Fruit fly (Drosophila melanogaster) whole organism, embryonic: ENCODE measurements around the gene Cow.

ENCODE experiments used
- Adf1 ChIP-seq: fragments of 200-800 bp; sonication (Bioruptor generic); IDR thresholded peaks from 2 replicates; pipeline ENCODE4 v1.3.6; 2022; ENCODE audit warnings: missing biosample characterization, missing genetic modification characterization
- B-H1 ChIP-seq: fragments of 200-800 bp; sonication (Bioruptor generic); IDR thresholded peaks from 3 replicates; pipeline ENCODE4 v1.3.6; 2022; ENCODE audit warnings: missing biosample characterization, missing genetic modification characterization
- CG1024 ChIP-seq: fragments of 200-800 bp; sonication (Bioruptor generic); IDR thresholded peaks from 2 replicates; pipeline ENCODE4 v1.3.6; 2022; ENCODE audit warnings: missing biosample characterization, missing genetic modification characterization
- CG10267 ChIP-seq: fragments of 200-800 bp; sonication (Bioruptor generic); optimal IDR thresholded peaks from 2 replicates; lab custom pipeline; 2018; ENCODE audit warnings: missing biosample characterization, mild to moderate bottlenecking, missing genetic modification characterization, moderate library complexity
- CG10959 ChIP-seq: fragments of 200-800 bp; sonication (Bioruptor generic); IDR thresholded peaks from 2 replicates; pipeline ENCODE4 v1.3.6; 2022; ENCODE audit warnings: missing biosample characterization, missing genetic modification characterization
- CG10979 ChIP-seq: fragments of 200-800 bp; sonication (Bioruptor generic); optimal IDR thresholded peaks from 2 replicates; lab custom pipeline; 2018; ENCODE audit warnings: missing biosample characterization, mild to moderate bottlenecking, missing genetic modification characterization, moderate library complexity
- CG11247 ChIP-seq: fragments of 200-800 bp; sonication (Bioruptor generic); IDR thresholded peaks from 2 replicates; pipeline ENCODE4 v1.3.6; 2022; ENCODE audit warnings: missing biosample characterization, missing genetic modification characterization
- CG11560 ChIP-seq: fragments of 200-800 bp; sonication (Bioruptor generic); IDR thresholded peaks from 3 replicates; pipeline ENCODE4 v1.3.6; 2022; ENCODE audit warnings: missing biosample characterization, missing genetic modification characterization
- CG2120 ChIP-seq: fragments of 200-800 bp; sonication (Bioruptor generic); optimal IDR thresholded peaks from 3 replicates; lab custom pipeline; 2016; ENCODE audit warnings: missing biosample characterization, missing genetic modification characterization
- CG2875 ChIP-seq: fragments of 200-800 bp; sonication (Bioruptor generic); optimal IDR thresholded peaks from 2 replicates; lab custom pipeline; 2017; ENCODE audit warnings: missing biosample characterization, mild to moderate bottlenecking, missing genetic modification characterization, missing genetic modification reagents
- CG2889 ChIP-seq: fragments of 200-800 bp; sonication (Bioruptor generic); IDR thresholded peaks from 3 replicates; pipeline ENCODE4 v1.3.6; 2022; ENCODE audit warnings: missing biosample characterization, missing genetic modification characterization
- CG31224 ChIP-seq: fragments of 200-800 bp; sonication (Bioruptor generic); IDR thresholded peaks from 2 replicates; pipeline ENCODE4 v1.3.6; 2022; ENCODE audit warnings: missing biosample characterization, missing genetic modification characterization
- CG32532 ChIP-seq: fragments of 200-800 bp; sonication (Bioruptor generic); IDR thresholded peaks from 2 replicates; pipeline ENCODE4 v1.3.6; 2022; ENCODE audit warnings: missing biosample characterization, missing genetic modification characterization
- CG3726 ChIP-seq: fragments of 200-800 bp; sonication (Bioruptor generic); IDR thresholded peaks from 3 replicates; pipeline ENCODE4, ENCODE4 v1.3.6; 2022; ENCODE audit warnings: missing biosample characterization, missing genetic modification characterization
- CG3847 ChIP-seq: fragments of 200-800 bp; sonication (Bioruptor generic); IDR thresholded peaks from 2 replicates; pipeline ENCODE4 v1.3.6; 2022; ENCODE audit warnings: missing biosample characterization, missing genetic modification characterization
- CG5953 ChIP-seq: fragments of 200-800 bp; sonication (Bioruptor generic); IDR thresholded peaks from 2 replicates; pipeline ENCODE4 v1.3.6; 2022; ENCODE audit warnings: missing biosample characterization, missing genetic modification characterization
- CG7786 ChIP-seq: fragments of 200-800 bp; sonication (Bioruptor generic); optimal IDR thresholded peaks from 2 replicates; lab custom pipeline; 2016; ENCODE audit warnings: missing biosample characterization, missing genetic modification characterization
- CG7839 ChIP-seq: fragments of 200-800 bp; sonication (Bioruptor generic); optimal IDR thresholded peaks from 3 replicates; lab custom pipeline; 2018; ENCODE audit warnings: missing biosample characterization, mild to moderate bottlenecking, missing genetic modification characterization, moderate library complexity
- CG7928 ChIP-seq: fragments of 200-800 bp; sonication (Bioruptor generic); optimal IDR thresholded peaks from 2 replicates; lab custom pipeline; 2017; ENCODE audit warnings: missing biosample characterization, mild to moderate bottlenecking, missing genetic modification characterization
- CG8388 ChIP-seq: fragments of 200-800 bp; sonication (Bioruptor generic); optimal IDR thresholded peaks from 2 replicates; lab custom pipeline; 2019; ENCODE audit warnings: missing biosample characterization, mild to moderate bottlenecking, missing genetic modification characterization, moderate library complexity
- CG9817 ChIP-seq: fragments of 200-800 bp; sonication (Bioruptor generic); optimal IDR thresholded peaks from 2 replicates; lab custom pipeline; 2018; ENCODE audit warnings: missing biosample characterization, mild to moderate bottlenecking, missing genetic modification characterization, moderate library complexity
- CHES-1-like ChIP-seq: fragments of 200-800 bp; sonication (Bioruptor generic); optimal IDR thresholded peaks from 2 replicates; lab custom pipeline; 2016; ENCODE audit warnings: missing biosample characterization, missing genetic modification characterization
- D19B ChIP-seq: fragments of 200-800 bp; sonication (Bioruptor generic); optimal IDR thresholded peaks from 2 replicates; lab custom pipeline; 2017; ENCODE audit warnings: missing biosample characterization, mild to moderate bottlenecking, missing genetic modification characterization
- Ets65A ChIP-seq: fragments of 200-800 bp; sonication (Bioruptor generic); peaks from one replicate; lab custom pipeline; 2016; ENCODE audit warnings: missing biosample characterization, missing genetic modification characterization
- HLH3B ChIP-seq: fragments of 200-800 bp; sonication (Bioruptor generic); IDR thresholded peaks from 2 replicates; pipeline ENCODE4 v1.3.6; 2022; ENCODE audit warnings: missing biosample characterization, missing genetic modification characterization
- Hsf ChIP-seq: fragments of 200-800 bp; sonication (Bioruptor generic); optimal IDR thresholded peaks from 3 replicates; lab custom pipeline; 2016; ENCODE audit warnings: missing biosample characterization, missing genetic modification characterization
- Kr ChIP-seq: fragments of 200-800 bp; sonication (Bioruptor generic); optimal IDR thresholded peaks from 2 replicates; lab custom pipeline; 2017; ENCODE audit warnings: missing biosample characterization, mild to moderate bottlenecking, missing genetic modification characterization
- Med ChIP-seq: fragments of 200-800 bp; sonication (Bioruptor generic); peaks from one replicate; lab custom pipeline; 2016; ENCODE audit warnings: missing biosample characterization, missing genetic modification characterization, mild to moderate bottlenecking, inconsistent platforms, moderate library complexity
- NfI ChIP-seq: fragments of 200-800 bp; sonication (Bioruptor generic); optimal IDR thresholded peaks from 3 replicates; lab custom pipeline; 2018; ENCODE audit warnings: missing biosample characterization, mild to moderate bottlenecking, missing genetic modification characterization, moderate library complexity
- Ravus ChIP-seq: fragments of 200-800 bp; sonication (Bioruptor generic); IDR thresholded peaks from 2 replicates; pipeline ENCODE4 v1.3.6; 2022; ENCODE audit warnings: missing biosample characterization, missing genetic modification characterization
- Spps ChIP-seq: fragments of 200-800 bp; sonication (Bioruptor generic); optimal IDR thresholded peaks from 2 replicates; lab custom pipeline; 2018; ENCODE audit warnings: missing biosample characterization, mild to moderate bottlenecking, missing genetic modification characterization
- Xbp1 ChIP-seq: fragments of 200-800 bp; sonication (Bioruptor generic); optimal IDR thresholded peaks from 3 replicates; lab custom pipeline; 2016; ENCODE audit warnings: missing biosample characterization, mild to moderate bottlenecking, missing genetic modification characterization
- br ChIP-seq: fragments of >200 bp; optimal IDR thresholded peaks from 2 replicates; lab custom pipeline; 2017
- caup ChIP-seq: fragments of 200-800 bp; sonication (Bioruptor generic); optimal IDR thresholded peaks from 3 replicates; lab custom pipeline; 2017; ENCODE audit warnings: missing biosample characterization, mild to moderate bottlenecking, missing genetic modification characterization, moderate library complexity; ENCODE audit not compliant: severe bottlenecking
- chm ChIP-seq: fragments of 200-800 bp; sonication (Bioruptor generic); IDR thresholded peaks from 2 replicates; pipeline ENCODE4 v1.3.6; 2022; ENCODE audit warnings: missing biosample characterization, missing genetic modification characterization
- corto ChIP-seq: fragments of 200-800 bp; sonication (Bioruptor generic); optimal IDR thresholded peaks from 2 replicates; lab custom pipeline; 2016; ENCODE audit warnings: missing biosample characterization, mild to moderate bottlenecking, missing genetic modification characterization, moderate library complexity
- fru ChIP-seq: fragments of >200 bp; optimal IDR thresholded peaks from 2 replicates; lab custom pipeline; 2017
- gfzf ChIP-seq: fragments of 200-800 bp; sonication (Bioruptor generic); optimal IDR thresholded peaks from 2 replicates; lab custom pipeline; 2016; ENCODE audit warnings: missing biosample characterization, mild to moderate bottlenecking, missing genetic modification characterization, moderate library complexity
- knrl ChIP-seq: fragments of 200-800 bp; sonication (Bioruptor generic); IDR thresholded peaks from 3 replicates; pipeline ENCODE4 v1.3.6; 2022; ENCODE audit warnings: missing biosample characterization, missing genetic modification characterization; ENCODE audit not compliant: partially characterized antibody
- lbe ChIP-seq: fragments of 200-800 bp; sonication (Bioruptor generic); optimal IDR thresholded peaks from 2 replicates; lab custom pipeline; 2016; ENCODE audit warnings: missing biosample characterization, mild to moderate bottlenecking, missing genetic modification characterization
- mam ChIP-seq: fragments of 200-800 bp; sonication (Bioruptor generic); optimal IDR thresholded peaks from 3 replicates; lab custom pipeline; 2016; ENCODE audit warnings: missing biosample characterization, missing genetic modification characterization
- mirr ChIP-seq: fragments of 200-800 bp; sonication (Bioruptor generic); optimal IDR thresholded peaks from 3 replicates; lab custom pipeline; 2018; ENCODE audit warnings: missing biosample characterization, mild to moderate bottlenecking, missing genetic modification characterization
- nerfin-1 ChIP-seq: fragments of 200-800 bp; sonication (Bioruptor generic); optimal IDR thresholded peaks from 3 replicates; lab custom pipeline; 2019; ENCODE audit warnings: missing biosample characterization, mild to moderate bottlenecking, missing genetic modification characterization, moderate library complexity
- nom ChIP-seq: fragments of 200-800 bp; sonication (Bioruptor generic); optimal IDR thresholded peaks from 2 replicates; lab custom pipeline; 2017; ENCODE audit warnings: missing biosample characterization, missing genetic modification characterization, mild to moderate bottlenecking, moderate library complexity, missing genetic modification reagents
- seq ChIP-seq: fragments of 200-800 bp; sonication (Bioruptor generic); IDR thresholded peaks from 2 replicates; pipeline ENCODE4 v1.3.6; 2022; ENCODE audit warnings: missing biosample characterization, missing genetic modification characterization
- sisA ChIP-seq: fragments of 200-800 bp; sonication (Bioruptor generic); IDR thresholded peaks from 2 replicates; pipeline ENCODE4 v1.3.6; 2022; ENCODE audit warnings: missing biosample characterization, missing genetic modification characterization
- ssp ChIP-seq: fragments of 200-800 bp; sonication (Bioruptor generic); IDR thresholded peaks from 2 replicates; pipeline ENCODE4 v1.3.6; 2022; ENCODE audit warnings: missing biosample characterization, missing genetic modification characterization
- tio ChIP-seq: fragments of 200-800 bp; sonication (Bioruptor generic); optimal IDR thresholded peaks from 2 replicates; lab custom pipeline; 2017; ENCODE audit warnings: missing biosample characterization, missing genetic modification characterization, inconsistent platforms
- tll ChIP-seq, 2 experiments: fragments of 200-800 bp in 1 of 2; fragments of >200 bp in 1 of 2; sonication (Bioruptor generic) in 1 of 2; optimal IDR thresholded peaks; 2 replicates each; lab custom pipeline; 2017 to 2019; ENCODE audit warnings: missing biosample characterization in 2 of 2, missing genetic modification characterization in 2 of 2, mild to moderate bottlenecking in 1 of 2, moderate library complexity in 1 of 2
- usp ChIP-seq: fragments of >200 bp; optimal IDR thresholded peaks from 2 replicates; lab custom pipeline; 2017; ENCODE audit warnings: missing biosample characterization, missing genetic modification characterization
- zf30C ChIP-seq: fragments of 200-800 bp; sonication (Bioruptor generic); optimal IDR thresholded peaks from 3 replicates; lab custom pipeline; 2018; ENCODE audit warnings: missing biosample characterization, mild to moderate bottlenecking, missing genetic modification characterization

Cow gene

dm6 chr3R:23156865-23157515 lies 44.5 kb upstream of the Cow start (continued):
- TF ChIP-seq CG2120 (GFP tag; lab: Kevin White, UChicago) = no peak
- peak; percentile 14 for TF ChIP-seq CG7839 (tag; lab: Kevin White, UChicago)
- TF ChIP-seq CG3847 = no peak
- TF ChIP-seq CG10267 (tag; lab: Kevin White, UChicago) = no peak
- TF ChIP-seq CG10979 (tag; lab: Kevin White, UChicago) = peak; percentile 25
- no peak for TF ChIP-seq fru (lab: Kevin White, UChicago)
- TF ChIP-seq CG11560 = no peak
- TF ChIP-seq Adf1 (GFP tag; lab: Robert Waterston, UW) = peak; percentile 38; the same call in 1 of the 2 replicates
- no peak for TF ChIP-seq zf30C
- TF ChIP-seq mam = no peak
- no peak for TF ChIP-seq B-H1 (GFP tag; lab: Robert Waterston, UW)
- no peak for TF ChIP-seq gfzf (GFP tag; lab: Kevin White, UChicago)
- 0 out of 2 replicates have a peak, but pooled peaks have one; percentile 19 for TF ChIP-seq CG5953 (GFP tag; lab: Robert Waterston, UW)
- no peak for TF ChIP-seq Xbp1 (GFP tag; lab: Kevin White, UChicago)
- TF ChIP-seq CG2875 (GFP tag; lab: Kevin White, UChicago) = peak; percentile 4
- no peak for TF ChIP-seq CG2889
- peak; percentile 17; the same call in 1 of the 2 replicates for TF ChIP-seq CG10959
- no peak for TF ChIP-seq knrl
- peak; percentile 54 for TF ChIP-seq Med
- peak; percentile 36 for TF ChIP-seq caup (GFP tag; lab: Kevin White, UChicago)
- TF ChIP-seq D19B (GFP tag; lab: Kevin White, UChicago) = no peak
- TF ChIP-seq nerfin-1 = peak; percentile 77
- no peak for TF ChIP-seq usp (GFP tag; lab: Kevin White, UChicago)
- TF ChIP-seq seq (GFP tag; lab: Robert Waterston, UW) = 0 out of 2 replicates have a peak, but pooled peaks have one; percentile 44
- TF ChIP-seq CG9817 (tag; lab: Kevin White, UChicago) = no peak
- no peak for TF ChIP-seq Spps (tag; lab: Kevin White, UChicago)
- TF ChIP-seq CG3726 = no peak
- peak in 1 of 2 experiments; percentile 71 for TF ChIP-seq tll (GFP tag; optimal IDR thresholded peaks at IDR 0.05; lab: Kevin White, UChicago)
- no peak for TF ChIP-seq Kr (GFP tag; lab: Kevin White, UChicago)
- no peak for TF ChIP-seq CG32532 (GFP tag; lab: Robert Waterston, UW)
- no peak for TF ChIP-seq CG11247 (GFP tag; lab: Robert Waterston, UW)
- TF ChIP-seq Ets65A = no peak
- TF ChIP-seq nom = peak; percentile 77
- TF ChIP-seq chm (GFP tag; lab: Robert Waterston, UW) = peak; percentile 44; the same call in 1 of the 2 replicates
- TF ChIP-seq NfI (GFP tag; lab: Kevin White, UChicago) = no peak
- TF ChIP-seq Ravus (GFP tag; lab: Robert Waterston, UW) = no peak
- peak; percentile 2 for TF ChIP-seq lbe (GFP tag; lab: Kevin White, UChicago)
- TF ChIP-seq corto (GFP tag; lab: Kevin White, UChicago) = no peak
- no peak for TF ChIP-seq CHES-1-like (GFP tag; lab: Kevin White, UChicago)
- no peak for TF ChIP-seq CG1024 (GFP tag; lab: Robert Waterston, UW)
- TF ChIP-seq HLH3B (GFP tag; lab: Robert Waterston, UW) = no peak
- TF ChIP-seq mirr (GFP tag; lab: Kevin White, UChicago) = peak; percentile 69
- no peak for TF ChIP-seq tio (GFP tag; lab: Kevin White, UChicago)
- TF ChIP-seq ssp = no peak
- TF ChIP-seq CG7928 (GFP tag; lab: Kevin White, UChicago) = no peak
- no peak for TF ChIP-seq br (lab: Kevin White, UChicago)
- no peak for TF ChIP-seq CG31224
- no peak for TF ChIP-seq CG8388
- no peak for TF ChIP-seq CG7786 (GFP tag; lab: Kevin White, UChicago)
- TF ChIP-seq sisA (GFP tag; lab: Robert Waterston, UW) = no peak
- no peak for TF ChIP-seq Hsf (GFP tag; lab: Kevin White, UChicago)
